Worm (Caenorhabditis elegans): ENCODE results near the gene mboa-2.
A peak's percentile ranks its signal among the peaks of the same experiment; 100 is the strongest.

ce11 chrV:11122466-11122865 lies at the start of gene mboa-2:
- TF ChIP-seq unc-62 (GFP tag; optimal IDR thresholded peaks at IDR 0.05) = no peak
- peak; percentile 22 for TF ChIP-seq nhr-77 (tag; optimal IDR thresholded peaks at IDR 0.05)
- no peak for TF ChIP-seq nhr-11 (tag; optimal IDR thresholded peaks at IDR 0.05)
- no peak for TF ChIP-seq ztf-11 (tag; optimal IDR thresholded peaks at IDR 0.05)
- TF ChIP-seq R02D3.7 (tag; optimal IDR thresholded peaks at IDR 0.05) = no peak
- peak; percentile 23 to 41 for TF ChIP-seq lsy-2 (tag; optimal IDR thresholded peaks at IDR 0.05)
- TF ChIP-seq snpc-4 (tag; optimal IDR thresholded peaks at IDR 0.05) = no peak

Measured in whole organism, L2 larva.